Worm (Caenorhabditis elegans): ENCODE results near the gene R13H9.6.
A peak's percentile ranks its signal among the peaks of the same experiment; 100 is the strongest.

Gene R13H9.6

ce11 chrIV:5088814-5089322, 20.4 kb upstream of the R13H9.6 start, which contains the start of gene ivd-1 (continued):
- TF ChIP-seq unc-39 (tag; optimal IDR thresholded peaks at IDR 0.05) (no peak), ztf-11 (tag; optimal IDR thresholded peaks at IDR 0.05) (no peak), cey-2 (tag; optimal IDR thresholded peaks at IDR 0.05; ENCODE audit: borderline replicate concordance, insufficient read depth) (no peak), madf-5 (GFP tag; IDR thresholded peaks at IDR 0.05) (no peak), hlh-30 (tag; optimal IDR thresholded peaks at IDR 0.05; ENCODE audit: insufficient read depth) (peak; percentile 88), nhr-111 (GFP tag; optimal IDR thresholded peaks at IDR 0.05) (no peak), fkh-10 (GFP tag; optimal IDR thresholded peaks at IDR 0.05) (no peak), saeg-2 (GFP tag; IDR thresholded peaks at IDR 0.05) (no peak), nhr-6 (tag; optimal IDR thresholded peaks at IDR 0.05) (no peak), ZK546.5 (tag; optimal IDR thresholded peaks at IDR 0.05) (no peak), dmd-8 (GFP tag; IDR thresholded peaks at IDR 0.05) (no peak), zfp-3 (GFP tag; conservative IDR thresholded peaks at IDR 0.05) (no peak), lin-13 (GFP tag; optimal IDR thresholded peaks at IDR 0.05) (no peak), zip-2 (tag; optimal IDR thresholded peaks at IDR 0.05) (no peak), dve-1 (tag; optimal IDR thresholded peaks at IDR 0.05; ENCODE audit: insufficient read depth) (peak; percentile 75), T26A8.4 (GFP tag; IDR thresholded peaks at IDR 0.05) (no peak), egl-27 (tag; optimal IDR thresholded peaks at IDR 0.05) (no peak), pqm-1 (tag; optimal IDR thresholded peaks at IDR 0.05) (peak; percentile 21), tra-1 (GFP tag; IDR thresholded peaks at IDR 0.05) (no peak), ceh-62 (tag; optimal IDR thresholded peaks at IDR 0.05) (no peak), mxl-2 (GFP tag; conservative IDR thresholded peaks at IDR 0.05) (no peak), daf-8 (GFP tag; IDR thresholded peaks at IDR 0.05) (no peak), zip-11 (GFP tag; IDR thresholded peaks at IDR 0.05) (no peak), jun-1 (tag; optimal IDR thresholded peaks at IDR 0.05) (no peak), ceh-20 (GFP tag; IDR thresholded peaks at IDR 0.05) (no peak), lim-7 (GFP tag; IDR thresholded peaks at IDR 0.05) (no peak), aly-2 (tag; optimal IDR thresholded peaks at IDR 0.05) (no peak), sdz-12 (GFP tag; optimal IDR thresholded peaks at IDR 0.05) (no peak), Y48G9A.11 (GFP tag; IDR thresholded peaks at IDR 0.05) (no peak), attf-4 (tag; optimal IDR thresholded peaks at IDR 0.05) (no peak), lin-15B (tag; optimal IDR thresholded peaks at IDR 0.05) (no peak), nhr-76 (tag; optimal IDR thresholded peaks at IDR 0.05) (no peak), F44E2.7 (GFP tag; IDR thresholded peaks at IDR 0.05) (no peak), lsy-2 (tag; optimal IDR thresholded peaks at IDR 0.05) (peak in 1 of 2 experiments; percentile 48), vab-7 (GFP tag; IDR thresholded peaks at IDR 0.05) (no peak), ces-1 (GFP tag; optimal IDR thresholded peaks at IDR 0.05) (no peak), php-3 (GFP tag; IDR thresholded peaks at IDR 0.05) (no peak), arid-1 (GFP tag; conservative IDR thresholded peaks at IDR 0.05) (no peak), ZK337.2 (GFP tag; IDR thresholded peaks at IDR 0.05) (no peak), spr-1 (tag; optimal IDR thresholded peaks at IDR 0.05) (no peak), daf-16 (GFP tag; optimal IDR thresholded peaks at IDR 0.05) (no peak), daf-16 (tag; optimal IDR thresholded peaks at IDR 0.05) (peak; percentile 60), Y75B8A.6 (GFP tag; IDR thresholded peaks at IDR 0.05) (no peak), nhr-10 (tag; optimal IDR thresholded peaks at IDR 0.05) (no peak), dmd-9 (GFP tag; IDR thresholded peaks at IDR 0.05) (no peak), daf-12 (tag; optimal IDR thresholded peaks at IDR 0.05) (no peak), Y5F2A.4 (GFP tag; optimal IDR thresholded peaks at IDR 0.05) (no peak), hif-1 (tag; optimal IDR thresholded peaks at IDR 0.05) (no peak), ceh-44 (GFP tag; IDR thresholded peaks at IDR 0.05) (no peak), Y105C5A.15 (GFP tag; IDR thresholded peaks at IDR 0.05) (no peak), nhr-28 (tag; optimal IDR thresholded peaks at IDR 0.05) (no peak), ctbp-1 (GFP tag; IDR thresholded peaks at IDR 0.05) (no peak), mep-1 (tag; optimal IDR thresholded peaks at IDR 0.05) (peak; percentile 50)
